Worm (Caenorhabditis elegans): Measurements from ENCODE around the gene T07G12.5.

ce11 chrIV:10574471-10574870 lies 29.5 kb upstream of the T07G12.5 start:
- TF ChIP-seq ceh-9 (tag; optimal IDR thresholded peaks at IDR 0.05): no peak
- no peak for TF ChIP-seq nhr-77 (tag; optimal IDR thresholded peaks at IDR 0.05)
- no peak for TF ChIP-seq ceh-82 (tag; optimal IDR thresholded peaks at IDR 0.05)
- TF ChIP-seq elt-1 (tag; optimal IDR thresholded peaks at IDR 0.05): no peak
- no peak for TF ChIP-seq ama-1 (optimal IDR thresholded peaks at IDR 0.05)
- TF ChIP-seq snpc-4 (tag; optimal IDR thresholded peaks at IDR 0.05): no peak
- TF ChIP-seq elt-3 (tag; optimal IDR thresholded peaks at IDR 0.05): no peak
- no peak for TF ChIP-seq skn-1 (tag; optimal IDR thresholded peaks at IDR 0.05)
- TF ChIP-seq nhr-237 (tag; optimal IDR thresholded peaks at IDR 0.05): no peak
- no peak for TF ChIP-seq mdl-1 (tag; optimal IDR thresholded peaks at IDR 0.05)
- no peak for TF ChIP-seq ztf-11 (tag; optimal IDR thresholded peaks at IDR 0.05)

All from whole organism, L3 larva.